Worm (Caenorhabditis elegans) whole organism, early embryonic: ENCODE results near the gene glb-11.

ENCODE experiments used
- ama-1 ChIP-seq: fragments of 150-350 bp; optimal IDR thresholded peaks from 2 replicates; lab custom pipeline; 2014
- ceh-36 ChIP-seq: sonication (generic microtip); optimal IDR thresholded peaks from 2 replicates; lab custom pipeline; 2016; ENCODE audit warnings: missing genetic modification characterization, inconsistent platforms, missing compliant biosample characterization
- hnd-1 ChIP-seq: sonication (generic microtip); optimal IDR thresholded peaks from 2 replicates; lab custom pipeline; 2016; ENCODE audit warnings: missing genetic modification characterization, missing compliant biosample characterization
- tbx-37 ChIP-seq: fragments of 200-800 bp; sonication (Bioruptor generic); conservative IDR thresholded peaks from 2 replicates; pipeline ENCODE4 v1.3.6; 2022; ENCODE audit warnings: missing genetic modification reagents, missing genetic modification characterization, missing compliant biosample characterization

ce11 chrIII:4005446-4006192 is 13.6 kb upstream of the glb-11 start, which contains the start of gene pxd-1:
- TF ChIP-seq ama-1 (lab: Kevin White, UChicago) = no peak
- no peak for TF ChIP-seq ceh-36
- TF ChIP-seq tbx-37 (GFP tag; lab: Robert Waterston, UW) = no peak
- no peak for TF ChIP-seq hnd-1 (tag; lab: Kevin White, UChicago)
